Worm (Caenorhabditis elegans) whole organism, L1 larva: ENCODE measurements around the gene K10C2.12.

Experiments
- C16A3.4 ChIP-seq: fragments of 150-350 bp; optimal IDR thresholded peaks from 2 replicates; lab custom pipeline; 2014; ENCODE audit warnings: missing biosample characterization, missing genetic modification characterization
- C34B4.2 ChIP-seq: sonication (generic microtip); optimal IDR thresholded peaks from 2 replicates; lab custom pipeline; 2017; ENCODE audit warnings: mild to moderate bottlenecking, missing genetic modification characterization, missing compliant biosample characterization
- F16B12.6 ChIP-seq: fragments of 150-350 bp; optimal IDR thresholded peaks from 2 replicates; lab custom pipeline; 2014; ENCODE audit warnings: missing biosample characterization, missing genetic modification characterization
- alr-1 ChIP-seq: fragments of 200-800 bp; sonication (Bioruptor generic); optimal IDR thresholded peaks from 2 replicates; lab custom pipeline; 2018; ENCODE audit warnings: borderline replicate concordance, mild to moderate bottlenecking, missing genetic modification characterization, missing compliant biosample characterization
- aly-2 ChIP-seq: fragments of 150-350 bp; optimal IDR thresholded peaks from 2 replicates; lab custom pipeline; 2014; ENCODE audit warnings: missing biosample characterization, missing genetic modification characterization
- ceh-88 ChIP-seq: fragments of 200-800 bp; sonication (Bioruptor generic); IDR thresholded peaks from 2 replicates; pipeline ENCODE4 v1.3.6; 2022; ENCODE audit warnings: missing genetic modification characterization, missing compliant biosample characterization
- dpl-1 ChIP-seq, 3 experiments: fragments of 150-350 bp in 2 of 3; sonication (generic microtip) in 1 of 3; optimal IDR thresholded peaks; 2 replicates each; lab custom pipeline; 2014 to 2017; ENCODE audit warnings: missing biosample characterization in 3 of 3, missing genetic modification characterization in 3 of 3, missing genetic modification reagents in 3 of 3
- dsc-1 ChIP-seq: sonication (generic microtip); optimal IDR thresholded peaks from 2 replicates; lab custom pipeline; 2016; ENCODE audit warnings: mild to moderate bottlenecking, missing genetic modification characterization, missing compliant biosample characterization
- efl-1 ChIP-seq, 4 experiments: fragments of 150-350 bp; optimal IDR thresholded peaks in 3 of 4; peaks in 1 of 4; 1 replicate in 1 of 4; 2 replicates in 3 of 4; lab custom pipeline; 2014; ENCODE audit warnings: missing biosample characterization in 2 of 4, missing genetic modification characterization in 2 of 4, missing genetic modification reagents in 2 of 4
- fkh-10 ChIP-seq: sonication (generic microtip); optimal IDR thresholded peaks from 2 replicates; lab custom pipeline; 2017; ENCODE audit warnings: missing biosample characterization, missing genetic modification reagents, missing genetic modification characterization
- fos-1 ChIP-seq: fragments of 150-350 bp; optimal IDR thresholded peaks from 2 replicates; lab custom pipeline; 2014; ENCODE audit warnings: missing biosample characterization, missing genetic modification characterization
- grh-1 ChIP-seq: fragments of 200-800 bp; sonication (Bioruptor generic); IDR thresholded peaks from 2 replicates; pipeline ENCODE4 v1.3.6; 2022; ENCODE audit warnings: missing genetic modification reagents, missing genetic modification characterization, missing compliant biosample characterization
- hlh-4 ChIP-seq: sonication (generic microtip); optimal IDR thresholded peaks from 2 replicates; lab custom pipeline; 2016; ENCODE audit warnings: mild to moderate bottlenecking, missing genetic modification characterization, missing compliant biosample characterization
- jun-1 ChIP-seq: fragments of 150-350 bp; optimal IDR thresholded peaks from 2 replicates; lab custom pipeline; 2014; ENCODE audit warnings: missing biosample characterization, missing genetic modification reagents, missing genetic modification characterization
- lin-14 ChIP-seq: fragments of 200-800 bp; sonication (Bioruptor generic); optimal IDR thresholded peaks from 2 replicates; lab custom pipeline; 2018; ENCODE audit warnings: mild to moderate bottlenecking, missing genetic modification characterization, moderate library complexity, missing compliant biosample characterization
- lin-15B ChIP-seq: fragments of 150-350 bp; sonication (generic microtip); optimal IDR thresholded peaks from 3 replicates; lab custom pipeline; 2014; ENCODE audit warnings: missing biosample characterization, missing genetic modification characterization
- lin-39 ChIP-seq: fragments of 150-350 bp; optimal IDR thresholded peaks from 2 replicates; lab custom pipeline; 2014; ENCODE audit warnings: missing biosample characterization, missing genetic modification reagents, missing genetic modification characterization
- lir-3 ChIP-seq: sonication (generic microtip); optimal IDR thresholded peaks from 2 replicates; lab custom pipeline; 2016; ENCODE audit warnings: mild to moderate bottlenecking, missing genetic modification characterization, moderate library complexity, missing compliant biosample characterization; ENCODE audit not compliant: poor library complexity
- lsy-2 ChIP-seq, 2 experiments: fragments of 150-350 bp; optimal IDR thresholded peaks; 2 replicates each; lab custom pipeline; 2014; ENCODE audit warnings: missing biosample characterization in 2 of 2, missing genetic modification characterization in 2 of 2
- mab-9 ChIP-seq: fragments of 200-800 bp; sonication (Bioruptor generic); IDR thresholded peaks from 2 replicates; pipeline ENCODE4 v1.3.6; 2022; ENCODE audit warnings: missing genetic modification reagents, missing genetic modification characterization, missing compliant biosample characterization
- mdl-1 ChIP-seq, 2 experiments: fragments of 150-350 bp; optimal IDR thresholded peaks; 2 replicates each; lab custom pipeline; 2014 to 2017; ENCODE audit warnings: missing biosample characterization in 2 of 2, missing genetic modification characterization in 2 of 2, inconsistent platforms in 1 of 2
- mep-1 ChIP-seq: fragments of 150-350 bp; optimal IDR thresholded peaks from 2 replicates; lab custom pipeline; 2014; ENCODE audit warnings: missing biosample characterization, missing genetic modification characterization
- nhr-11 ChIP-seq: fragments of 150-350 bp; optimal IDR thresholded peaks from 2 replicates; lab custom pipeline; 2014; ENCODE audit warnings: missing biosample characterization, missing genetic modification characterization
- nhr-20 ChIP-seq: sonication (generic microtip); optimal IDR thresholded peaks from 2 replicates; lab custom pipeline; 2016; ENCODE audit warnings: mild to moderate bottlenecking, missing genetic modification characterization, missing compliant biosample characterization
- nhr-71 ChIP-seq: sonication (generic microtip); optimal IDR thresholded peaks from 2 replicates; lab custom pipeline; 2016; ENCODE audit warnings: mild to moderate bottlenecking, missing genetic modification characterization, moderate library complexity, missing compliant biosample characterization
- nhr-76 ChIP-seq: sonication (generic microtip); optimal IDR thresholded peaks from 2 replicates; lab custom pipeline; 2017; ENCODE audit warnings: missing biosample characterization, missing genetic modification characterization
- nhr-77 ChIP-seq: fragments of 150-350 bp; optimal IDR thresholded peaks from 2 replicates; lab custom pipeline; 2014; ENCODE audit warnings: missing biosample characterization, missing genetic modification characterization
- nhr-85 ChIP-seq: sonication (generic microtip); peaks from one replicate; lab custom pipeline; 2016; ENCODE audit warnings: missing genetic modification characterization, inconsistent platforms, missing compliant biosample characterization
- pag-3 ChIP-seq: sonication (generic microtip); optimal IDR thresholded peaks from 2 replicates; lab custom pipeline; 2017; ENCODE audit warnings: missing genetic modification characterization, mild to moderate bottlenecking, missing compliant biosample characterization, antibody characterized with exemption, borderline replicate concordance; ENCODE audit not compliant: insufficient read depth
- rnt-1 ChIP-seq: sonication (generic microtip); optimal IDR thresholded peaks from 2 replicates; lab custom pipeline; 2016; ENCODE audit warnings: mild to moderate bottlenecking, missing genetic modification characterization, moderate library complexity, missing compliant biosample characterization
- skn-1 ChIP-seq: fragments of 150-350 bp; optimal IDR thresholded peaks from 2 replicates; lab custom pipeline; 2014; ENCODE audit warnings: missing biosample characterization, missing genetic modification characterization
- sox-4 ChIP-seq: sonication (generic microtip); optimal IDR thresholded peaks from 2 replicates; lab custom pipeline; 2016; ENCODE audit warnings: missing genetic modification characterization, missing compliant biosample characterization
- sup-37 ChIP-seq: fragments of 200-800 bp; sonication (Bioruptor generic); optimal IDR thresholded peaks from 2 replicates; lab custom pipeline; 2018; ENCODE audit warnings: mild to moderate bottlenecking, missing genetic modification characterization, missing compliant biosample characterization
- tlp-1 ChIP-seq: fragments of 150-350 bp; optimal IDR thresholded peaks from 2 replicates; lab custom pipeline; 2014; ENCODE audit warnings: missing biosample characterization, missing genetic modification characterization
- unc-130 ChIP-seq: fragments of 150-350 bp; optimal IDR thresholded peaks from 2 replicates; lab custom pipeline; 2017; ENCODE audit warnings: missing biosample characterization, missing genetic modification characterization, inconsistent platforms
- unc-30 ChIP-seq: sonication (generic microtip); optimal IDR thresholded peaks from 2 replicates; lab custom pipeline; 2017; ENCODE audit warnings: missing biosample characterization, missing genetic modification characterization
- unc-98 ChIP-seq: fragments of 200-800 bp; sonication (Bioruptor generic); IDR thresholded peaks from 2 replicates; pipeline ENCODE4 v1.3.6; 2022; ENCODE audit warnings: missing genetic modification characterization, missing compliant biosample characterization
- vab-15 ChIP-seq: sonication (generic microtip); optimal IDR thresholded peaks from 2 replicates; lab custom pipeline; 2017; ENCODE audit warnings: missing genotype, mild to moderate bottlenecking, missing genetic modification characterization, missing compliant biosample characterization
- zip-4 ChIP-seq: fragments of 200-800 bp; sonication (Bioruptor generic); optimal IDR thresholded peaks from 2 replicates; lab custom pipeline; 2018; ENCODE audit warnings: mild to moderate bottlenecking, missing genetic modification characterization, moderate library complexity, missing compliant biosample characterization

Gene K10C2.12

ce11 chrX:6399450-6399849 is 21.1 kb downstream of the K10C2.12 start:
- TF ChIP-seq efl-1 (optimal IDR thresholded peaks at IDR 0.05; lab: Kevin White, UChicago), result no peak
- no peak for TF ChIP-seq efl-1 (GFP tag; optimal IDR thresholded peaks at IDR 0.05 in 1 of 2; lab: Kevin White, UChicago)
- TF ChIP-seq unc-130, result no peak
- no peak for TF ChIP-seq sup-37 (GFP tag; lab: Kevin White, UChicago)
- no peak for TF ChIP-seq fos-1 (tag; lab: Kevin White, UChicago)
- TF ChIP-seq nhr-77 (tag; lab: Kevin White, UChicago), result no peak
- TF ChIP-seq alr-1 (tag; lab: Kevin White, UChicago), result no peak
- TF ChIP-seq lin-14 (GFP tag; lab: Kevin White, UChicago), result peak; percentile 49
- no peak for TF ChIP-seq dsc-1 (tag; lab: Kevin White, UChicago)
- TF ChIP-seq mdl-1 (tag; optimal IDR thresholded peaks at IDR 0.05; lab: Kevin White, UChicago), result no peak
- TF ChIP-seq jun-1, result no peak
- no peak for TF ChIP-seq C34B4.2 (tag; lab: Kevin White, UChicago)
- peak; percentile 57 for TF ChIP-seq rnt-1 (tag; lab: Kevin White, UChicago)
- peak; percentile 17 for TF ChIP-seq nhr-71 (tag; lab: Kevin White, UChicago)
- TF ChIP-seq mep-1 (tag; lab: Kevin White, UChicago), result no peak
- TF ChIP-seq lin-39 (tag; lab: Kevin White, UChicago), result no peak
- TF ChIP-seq pag-3 (tag; lab: Kevin White, UChicago), result no peak
- no peak for TF ChIP-seq nhr-20 (tag; lab: Kevin White, UChicago)
- no peak for TF ChIP-seq nhr-85 (tag; lab: Kevin White, UChicago)
- TF ChIP-seq lin-15B (tag; lab: Kevin White, UChicago), result no peak

- TF ChIP-seq dpl-1 (GFP tag; optimal IDR thresholded peaks at IDR 0.05; lab: Kevin White, UChicago) (no peak), mep-1 (tag; lab: Kevin White, UChicago) (no peak), skn-1 (no peak), lsy-2 (tag; optimal IDR thresholded peaks at IDR 0.05; lab: Kevin White, UChicago) (no peak), sox-4 (tag; lab: Kevin White, UChicago) (no peak), C16A3.4 (tag; lab: Kevin White, UChicago) (no peak), F16B12.6 (tag; lab: Kevin White, UChicago) (no peak), aly-2 (tag; lab: Kevin White, UChicago) (no peak), mab-9 (no peak), tlp-1 (tag; lab: Kevin White, UChicago) (no peak), hlh-4 (no peak), vab-15 (tag; lab: Kevin White, UChicago) (no peak), zip-4 (GFP tag; lab: Kevin White, UChicago) (no peak), nhr-11 (tag; lab: Kevin White, UChicago) (no peak), lir-3 (tag; lab: Kevin White, UChicago) (no peak), grh-1 (no peak), unc-98 (GFP tag; lab: Robert Waterston, UW) (no peak)
Observed at ce11 chrX:6391491-6391890, 29.1 kb downstream of the K10C2.12 start, which contains the start of gene igcm-2. TSS of gene igcm-2 (minus strand) at chrX:6391591.

- no peak for TF ChIP-seq nhr-76 (tag; lab: Kevin White, UChicago)
- TF ChIP-seq, all 84 proteins: peak for 0
Observed at ce11 chrX:6388639-6389038, 31.9 kb downstream of the K10C2.12 start.

ce11 chrX:6385185-6385584 is 35.4 kb downstream of the K10C2.12 start, which contains the start of gene igdb-3:
TSS of gene igdb-3 (plus strand) at chrX:6385485.
- no peak for TF ChIP-seq ceh-88 (GFP tag; lab: Robert Waterston, UW)
- no peak for TF ChIP-seq fkh-10 (GFP tag; lab: Kevin White, UChicago)
- TF ChIP-seq unc-30 (tag; lab: Kevin White, UChicago), result no peak
- TF ChIP-seq, all 84 proteins: peak for 0
